Fruit fly (Drosophila melanogaster): Measurements from ENCODE around the gene CG12017.

DNA sequence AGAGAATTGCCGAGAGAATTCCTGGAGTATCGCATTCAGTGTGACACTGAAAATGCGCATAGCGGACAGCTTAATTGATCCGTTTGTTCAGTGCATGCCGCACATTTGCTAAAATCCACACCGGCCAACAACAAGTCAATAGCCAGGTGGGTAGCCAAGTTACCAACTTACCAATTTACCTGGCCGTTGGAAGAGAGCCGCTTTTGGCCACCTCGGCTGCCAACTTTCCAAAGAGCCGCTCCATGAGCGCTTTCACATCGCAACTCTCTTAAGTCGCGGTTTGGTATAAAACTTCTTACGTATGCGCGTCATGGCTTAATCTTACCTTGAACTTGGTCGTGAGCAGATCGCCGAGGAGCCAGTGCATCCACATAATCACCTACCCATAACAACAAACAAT, at the start of gene CG12017:
- TF ChIP-seq Hr96 (GFP tag; optimal IDR thresholded peaks at IDR 0.05) (no peak), CG33017 (tag; optimal IDR thresholded peaks at IDR 0.05) (no peak), bab1 (GFP tag; optimal IDR thresholded peaks at IDR 0.05) (no peak), kay (GFP tag; ENCODE audit: borderline replicate concordance) (no peak), Clk (GFP tag; optimal IDR thresholded peaks at IDR 0.05) (no peak), CG1620 (GFP tag; optimal IDR thresholded peaks at IDR 0.05) (no peak), cnc (optimal IDR thresholded peaks at IDR 0.05) (no peak), CG11617 (GFP tag; optimal IDR thresholded peaks at IDR 0.05) (no peak)
